Worm (Caenorhabditis elegans): ENCODE results near the gene ceh-30.

The ceh-30 gene

DNA sequence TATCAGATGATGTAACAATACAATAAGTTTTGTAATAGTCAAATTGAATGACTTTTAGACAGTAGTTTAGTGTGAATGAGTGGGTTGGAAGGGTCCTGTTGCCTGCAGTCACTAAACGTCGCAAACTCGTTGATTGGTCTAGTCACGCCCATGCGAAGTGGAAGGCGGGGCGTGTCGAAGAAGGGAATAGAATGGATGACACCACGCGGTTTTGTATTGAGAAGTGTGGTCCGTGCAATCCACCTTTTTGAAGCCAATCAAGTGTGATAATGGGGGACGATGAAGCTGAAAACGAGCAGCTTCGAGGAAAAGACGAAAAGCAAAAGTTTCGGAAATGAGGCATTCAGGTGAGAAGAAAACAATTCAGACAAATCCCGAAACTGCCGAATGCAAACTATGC, 6.9 kb downstream of the ceh-30 start, which contains the start of gene ceh-31:
Gene ceh-31 (minus strand): TSS at position 101 of the 400 bp plus-strand sequence.
- no peak for TF ChIP-seq ceh-19 (GFP tag; optimal IDR thresholded peaks at IDR 0.05)
- TF ChIP-seq F13H6.1 (tag; optimal IDR thresholded peaks at IDR 0.05): no peak
- TF ChIP-seq ref-2 (tag; optimal IDR thresholded peaks at IDR 0.05): peak; percentile 36
- no peak for TF ChIP-seq tbx-7 (tag; optimal IDR thresholded peaks at IDR 0.05)

DNA sequence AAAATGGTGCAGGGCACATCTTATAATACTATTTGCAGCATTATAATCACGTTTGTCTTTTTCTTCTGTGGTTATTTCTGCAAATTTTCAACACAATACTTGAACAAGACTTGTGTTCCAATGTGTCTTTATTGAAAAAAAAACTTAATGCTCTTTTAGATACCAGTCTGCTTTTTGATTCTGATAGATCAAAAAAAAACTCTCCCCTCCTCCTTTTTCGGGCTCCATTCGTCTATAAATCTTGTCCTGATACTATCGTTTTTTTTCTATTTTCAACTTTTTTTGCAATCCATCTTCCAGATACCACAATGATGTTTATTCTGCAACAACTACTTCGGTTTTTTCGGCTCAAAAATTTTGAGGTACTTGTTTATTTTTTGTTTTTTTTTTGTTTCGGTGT, 17.5 kb downstream of the ceh-30 start, which contains the start of gene twk-16:
Gene twk-16 (plus strand): TSS at position 301 of the 400 bp plus-strand sequence.
- no peak for TF ChIP-seq ref-2 (tag; optimal IDR thresholded peaks at IDR 0.05)
- no peak for TF ChIP-seq sox-4 (tag; optimal IDR thresholded peaks at IDR 0.05)
- TF ChIP-seq ceh-14 (tag; optimal IDR thresholded peaks at IDR 0.05): no peak
- TF ChIP-seq fkh-10 (GFP tag; optimal IDR thresholded peaks at IDR 0.05): no peak
- no peak for TF ChIP-seq fkh-6 (tag; optimal IDR thresholded peaks at IDR 0.05)
- no peak for TF ChIP-seq unc-3 (GFP tag; conservative IDR thresholded peaks at IDR 0.05)
- TF ChIP-seq unc-3 (tag; optimal IDR thresholded peaks at IDR 0.05): no peak
- no peak for TF ChIP-seq pha-4 (tag; optimal IDR thresholded peaks at IDR 0.05)

DNA sequence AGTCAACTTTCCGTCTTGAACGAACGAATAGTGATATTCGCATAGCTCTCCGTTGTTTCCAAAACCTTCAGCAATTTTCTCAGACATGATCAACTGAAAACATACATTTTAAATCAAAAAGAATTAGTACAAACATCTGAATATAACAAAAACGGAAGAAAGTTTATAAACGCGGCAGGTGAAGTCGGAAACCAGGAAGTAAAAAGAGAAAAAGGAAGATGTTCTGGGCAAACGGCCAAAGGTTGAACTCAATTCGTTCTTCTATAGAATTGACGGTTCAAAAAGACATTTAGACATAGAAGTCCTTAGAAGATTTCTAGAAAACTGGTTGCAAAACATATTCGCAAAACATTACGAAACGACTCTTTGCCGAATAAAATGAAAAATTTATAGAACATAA, 23.9 kb downstream of the ceh-30 start, which contains the start of gene F52E4.5:
Gene F52E4.5 (minus strand): TSS at position 101 of the 400 bp plus-strand sequence.
- TF ChIP-seq hlh-6 (tag; optimal IDR thresholded peaks at IDR 0.05): no peak
- no peak for TF ChIP-seq gmeb-2 (tag; optimal IDR thresholded peaks at IDR 0.05)
- no peak for TF ChIP-seq ztf-16 (tag; optimal IDR thresholded peaks at IDR 0.05)
- TF ChIP-seq mec-3 (tag; optimal IDR thresholded peaks at IDR 0.05; ENCODE audit: borderline replicate concordance): no peak
- TF ChIP-seq sox-4 (tag; optimal IDR thresholded peaks at IDR 0.05): no peak
- no peak for TF ChIP-seq che-1 (tag; optimal IDR thresholded peaks at IDR 0.05)
- no peak for TF ChIP-seq unc-55 (GFP tag; optimal IDR thresholded peaks at IDR 0.05)
- no peak for TF ChIP-seq ceh-22 (tag; optimal IDR thresholded peaks at IDR 0.05)
- no peak for TF ChIP-seq lin-11 (tag; optimal IDR thresholded peaks at IDR 0.05)
- TF ChIP-seq unc-3 (GFP tag; conservative IDR thresholded peaks at IDR 0.05): no peak
- no peak for TF ChIP-seq unc-3 (tag; optimal IDR thresholded peaks at IDR 0.05)
- no peak for TF ChIP-seq nhr-11 (tag; optimal IDR thresholded peaks at IDR 0.05)
- no peak for TF ChIP-seq ceh-45 (GFP tag; IDR thresholded peaks at IDR 0.05)

DNA sequence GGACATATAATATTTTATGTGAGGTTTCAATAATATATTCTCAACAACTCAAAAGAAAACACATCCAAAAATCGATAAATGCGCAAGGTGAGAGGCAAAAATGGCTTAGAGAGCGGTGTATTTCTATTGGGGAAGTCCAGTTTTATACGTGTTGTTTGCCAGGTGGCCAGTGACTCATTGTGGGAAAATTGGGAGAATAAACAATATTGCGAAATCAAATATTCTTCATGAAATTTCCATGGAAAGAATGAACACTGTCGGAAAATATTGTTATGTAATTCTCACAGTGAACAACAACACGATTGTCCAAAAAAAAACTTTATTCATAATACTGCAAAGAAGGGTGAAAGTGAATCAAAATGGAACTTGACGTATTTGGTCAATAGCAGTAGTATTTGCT, 24.3 kb downstream of the ceh-30 start:
- TF ChIP-seq C08G9.2 (tag; optimal IDR thresholded peaks at IDR 0.05) (no peak), fkh-6 (tag; optimal IDR thresholded peaks at IDR 0.05) (no peak), eyg-1 (tag; optimal IDR thresholded peaks at IDR 0.05) (no peak), ceh-22 (tag; optimal IDR thresholded peaks at IDR 0.05) (no peak), lin-11 (tag; optimal IDR thresholded peaks at IDR 0.05) (no peak)

DNA sequence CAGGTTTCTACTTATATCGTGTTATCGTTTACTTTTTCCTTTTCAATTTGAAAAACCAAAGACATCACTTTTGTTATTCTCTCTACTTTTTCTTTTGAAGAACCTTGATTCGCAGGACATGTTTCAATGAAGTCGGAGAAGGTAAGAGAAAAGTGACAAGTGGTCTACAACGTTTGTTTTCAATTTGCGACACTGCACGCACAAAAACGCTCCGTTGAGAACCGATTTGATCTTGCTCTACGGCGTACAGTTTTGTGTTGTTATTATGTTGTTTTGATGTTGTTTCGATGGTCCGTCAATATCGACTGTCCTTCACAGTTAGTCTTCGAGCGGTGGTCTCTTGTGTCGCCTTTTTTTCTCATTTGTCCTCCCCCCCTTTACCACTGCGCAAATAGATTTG, 26.0 kb downstream of the ceh-30 start, which contains the start of gene pccb-1:
Gene pccb-1 (plus strand): TSS at position 127 of the 400 bp plus-strand sequence.
- TF ChIP-seq unc-42 (tag; optimal IDR thresholded peaks at IDR 0.05) (no peak), nhr-232 (tag; optimal IDR thresholded peaks at IDR 0.05) (no peak)

DNA sequence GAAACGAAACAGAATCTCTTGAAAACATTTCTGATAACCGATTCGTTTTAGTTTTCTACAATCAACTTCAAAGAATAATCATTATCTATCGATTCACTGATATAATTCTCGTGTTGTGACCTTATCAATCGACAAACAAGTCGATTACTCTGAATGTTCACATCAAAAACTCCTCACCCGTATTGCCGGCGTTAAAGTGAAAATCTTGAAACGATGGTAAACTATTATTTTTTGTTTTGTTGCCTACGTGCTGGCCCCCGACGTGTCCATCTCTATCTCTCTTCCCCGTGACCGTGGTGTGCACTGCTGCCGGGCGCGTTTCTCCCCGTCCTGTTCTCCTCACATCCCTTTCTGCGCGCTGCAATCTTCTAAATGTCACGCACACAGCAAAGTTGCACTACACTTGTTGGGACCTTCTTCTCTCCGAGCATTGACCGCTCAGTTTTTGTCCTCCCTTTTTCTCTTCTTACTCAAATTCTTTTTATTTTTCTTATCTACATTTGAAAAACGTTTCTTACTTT, 26.6 kb downstream of the ceh-30 start:
- TF ChIP-seq che-1 (tag; optimal IDR thresholded peaks at IDR 0.05) (peak; percentile 13), ahr-1 (tag; optimal IDR thresholded peaks at IDR 0.05) (no peak), sdc-2 (tag; optimal IDR thresholded peaks at IDR 0.05) (peak; percentile 62), sox-2 (GFP tag; IDR thresholded peaks at IDR 0.05) (no peak), hlh-15 (tag; optimal IDR thresholded peaks at IDR 0.05) (no peak), dve-1 (tag; optimal IDR thresholded peaks at IDR 0.05) (no peak), dmd-4 (tag; optimal IDR thresholded peaks at IDR 0.05; ENCODE audit: borderline replicate concordance) (no peak), unc-42 (tag; optimal IDR thresholded peaks at IDR 0.05) (peak; percentile 50), fkh-6 (tag; optimal IDR thresholded peaks at IDR 0.05) (peak; percentile 13), odd-2 (tag; optimal IDR thresholded peaks at IDR 0.05) (no peak), elt-2 (tag; optimal IDR thresholded peaks at IDR 0.05) (peak; percentile 69), hlh-13 (GFP tag; optimal IDR thresholded peaks at IDR 0.05) (no peak), tbx-2 (tag; optimal IDR thresholded peaks at IDR 0.05) (peak; percentile 47), nfya-1 (tag; optimal IDR thresholded peaks at IDR 0.05) (peak; percentile 39), ceh-30 (tag; optimal IDR thresholded peaks at IDR 0.05) (no peak), C08G9.2 (tag; optimal IDR thresholded peaks at IDR 0.05) (peak; percentile 17), mec-3 (tag; optimal IDR thresholded peaks at IDR 0.05; ENCODE audit: borderline replicate concordance) (no peak), ceh-18 (tag; optimal IDR thresholded peaks at IDR 0.05) (peak; percentile 49), hlh-30 (tag; optimal IDR thresholded peaks at IDR 0.05; ENCODE audit: insufficient read depth) (peak; percentile 44), sox-4 (tag; optimal IDR thresholded peaks at IDR 0.05) (no peak), ets-4 (tag; optimal IDR thresholded peaks at IDR 0.05) (no peak), ceh-31 (tag; optimal IDR thresholded peaks at IDR 0.05) (peak; percentile 43)

All from whole organism, late embryonic.